Fruit fly (Drosophila melanogaster): ENCODE results near the gene CG5892.

dm6 chr3R:21263177-21263576 is 20.8 kb downstream of the CG5892 start:
- TF ChIP-seq psq (optimal IDR thresholded peaks at IDR 0.05): no peak
- no peak for TF ChIP-seq usp (GFP tag; optimal IDR thresholded peaks at IDR 0.05)
- TF ChIP-seq CG8478 (optimal IDR thresholded peaks at IDR 0.05): no peak
- TF ChIP-seq pan (optimal IDR thresholded peaks at IDR 0.05): no peak
- no peak for TF ChIP-seq Dll (optimal IDR thresholded peaks at IDR 0.05)

All from whole organism.